Fruit fly (Drosophila melanogaster) whole organism, embryonic: ENCODE measurements around the gene scny.
A peak's percentile ranks its signal among the peaks of the same experiment; 100 is the strongest.

Experiments used
- Ada2b ChIP-seq: fragments of 200-800 bp; sonication (Bioruptor generic); IDR thresholded peaks from 2 replicates; pipeline ENCODE4 v1.3.6; 2022; ENCODE audit warnings: missing biosample characterization, missing genetic modification characterization
- Atf6 ChIP-seq: fragments of 200-800 bp; sonication (Bioruptor generic); IDR thresholded peaks from 2 replicates; pipeline ENCODE4 v1.3.6; 2022; ENCODE audit warnings: missing biosample characterization, missing genetic modification characterization
- BEAF-32 ChIP-seq: fragments of 200-800 bp; sonication (Bioruptor generic); optimal IDR thresholded peaks from 3 replicates; lab custom pipeline; 2017; ENCODE audit warnings: missing biosample characterization, missing genetic modification characterization, mild to moderate bottlenecking, moderate library complexity, missing genetic modification reagents
- Bgb ChIP-seq: fragments of 200-800 bp; sonication (Bioruptor generic); IDR thresholded peaks from 2 replicates; pipeline ENCODE4 v1.3.6; 2022; ENCODE audit warnings: missing biosample characterization, missing genetic modification characterization; ENCODE audit not compliant: partially characterized antibody
- CG10366 ChIP-seq: fragments of 200-800 bp; sonication (Bioruptor generic); IDR thresholded peaks from 2 replicates; pipeline ENCODE4 v1.3.6; 2022; ENCODE audit warnings: missing biosample characterization, missing genetic modification characterization
- CG12391 ChIP-seq: fragments of 200-800 bp; sonication (Bioruptor generic); optimal IDR thresholded peaks from 3 replicates; lab custom pipeline; 2018; ENCODE audit warnings: missing biosample characterization, mild to moderate bottlenecking, missing genetic modification characterization, moderate library complexity
- CG12659 ChIP-seq: fragments of 200-800 bp; sonication (Bioruptor generic); optimal IDR thresholded peaks from 3 replicates; lab custom pipeline; 2017; ENCODE audit warnings: mild to moderate bottlenecking, missing biosample characterization, missing genetic modification reagents, missing genetic modification characterization
- CG12744 ChIP-seq: fragments of 200-800 bp; sonication (Bioruptor generic); optimal IDR thresholded peaks from 2 replicates; lab custom pipeline; 2016; ENCODE audit warnings: missing biosample characterization, missing genetic modification characterization
- CG13287 ChIP-seq: fragments of 200-800 bp; sonication (Bioruptor generic); IDR thresholded peaks from 2 replicates; pipeline ENCODE4 v1.3.6; 2022; ENCODE audit warnings: missing biosample characterization, missing genetic modification characterization; ENCODE audit not compliant: partially characterized antibody
- CG13296 ChIP-seq: fragments of 200-800 bp; sonication (Bioruptor generic); optimal IDR thresholded peaks from 3 replicates; lab custom pipeline; 2018; ENCODE audit warnings: missing biosample characterization, mild to moderate bottlenecking, missing genetic modification characterization
- CG13775 ChIP-seq: fragments of 200-800 bp; sonication (Bioruptor generic); optimal IDR thresholded peaks from 3 replicates; lab custom pipeline; 2017; ENCODE audit warnings: missing biosample characterization, mild to moderate bottlenecking, missing genetic modification characterization
- CG14710 ChIP-seq: fragments of 200-800 bp; sonication (Bioruptor generic); optimal IDR thresholded peaks from 3 replicates; lab custom pipeline; 2019; ENCODE audit warnings: missing biosample characterization, mild to moderate bottlenecking, missing genetic modification characterization, moderate library complexity
- CG1603 ChIP-seq: fragments of 200-800 bp; sonication (Bioruptor generic); optimal IDR thresholded peaks from 2 replicates; lab custom pipeline; 2019; ENCODE audit warnings: missing biosample characterization, mild to moderate bottlenecking, missing genetic modification characterization, moderate library complexity
- CG16779 ChIP-seq: fragments of 200-800 bp; sonication (Bioruptor generic); IDR thresholded peaks from 2 replicates; pipeline ENCODE4 v1.3.6; 2022; ENCODE audit warnings: missing biosample characterization, missing genetic modification characterization
- CG16863 ChIP-seq: fragments of 200-800 bp; sonication (Bioruptor generic); optimal IDR thresholded peaks from 3 replicates; lab custom pipeline; 2016; ENCODE audit warnings: missing biosample characterization, missing genetic modification characterization
- CG17385 ChIP-seq: fragments of 200-800 bp; sonication (Bioruptor generic); optimal IDR thresholded peaks from 3 replicates; lab custom pipeline; 2018; ENCODE audit warnings: missing biosample characterization, mild to moderate bottlenecking, missing genetic modification characterization
- CG17612 ChIP-seq: fragments of 200-800 bp; sonication (Bioruptor generic); IDR thresholded peaks from 2 replicates; pipeline ENCODE4 v1.3.6; 2022; ENCODE audit warnings: missing biosample characterization, missing genetic modification characterization
- CG31441 ChIP-seq: fragments of 200-800 bp; sonication (Bioruptor generic); IDR thresholded peaks from 2 replicates; pipeline ENCODE4 v1.3.6; 2022; ENCODE audit warnings: missing biosample characterization, missing genetic modification characterization
- CG33213 ChIP-seq: fragments of 200-800 bp; sonication (Bioruptor generic); optimal IDR thresholded peaks from 3 replicates; lab custom pipeline; 2016; ENCODE audit warnings: missing biosample characterization, missing genetic modification characterization
- CG4730 ChIP-seq: fragments of 200-800 bp; sonication (Bioruptor generic); IDR thresholded peaks from 2 replicates; pipeline ENCODE4 v1.3.6; 2022; ENCODE audit warnings: missing biosample characterization, missing genetic modification characterization
- CG6254 ChIP-seq: fragments of 200-800 bp; sonication (Bioruptor generic); optimal IDR thresholded peaks from 3 replicates; lab custom pipeline; 2017; ENCODE audit warnings: mild to moderate bottlenecking, missing biosample characterization, missing genetic modification reagents, missing genetic modification characterization
- CG6683 ChIP-seq: fragments of 200-800 bp; sonication (Bioruptor generic); optimal IDR thresholded peaks from 2 replicates; lab custom pipeline; 2017; ENCODE audit warnings: missing biosample characterization, mild to moderate bottlenecking, missing genetic modification characterization, missing genetic modification reagents
- CG7556 ChIP-seq: fragments of 200-800 bp; sonication (Bioruptor generic); optimal IDR thresholded peaks from 2 replicates; lab custom pipeline; 2017; ENCODE audit warnings: missing biosample characterization, mild to moderate bottlenecking, missing genetic modification characterization
- D ChIP-seq, 2 experiments: fragments of 200-800 bp in 1 of 2; fragments of >200 bp in 1 of 2; sonication (Bioruptor generic) in 1 of 2; optimal IDR thresholded peaks; 2 replicates in 1 of 2; 3 replicates in 1 of 2; lab custom pipeline; 2017; ENCODE audit warnings: mild to moderate bottlenecking in 1 of 2, missing biosample characterization in 1 of 2, missing genetic modification characterization in 1 of 2, missing genetic modification reagents in 1 of 2
- D19B ChIP-seq: fragments of 200-800 bp; sonication (Bioruptor generic); optimal IDR thresholded peaks from 2 replicates; lab custom pipeline; 2017; ENCODE audit warnings: missing biosample characterization, mild to moderate bottlenecking, missing genetic modification characterization
- Dbx ChIP-seq: fragments of 200-800 bp; sonication (Bioruptor generic); IDR thresholded peaks from 3 replicates; pipeline ENCODE4 v1.3.6; 2022; ENCODE audit warnings: missing biosample characterization, missing genetic modification characterization
- Deaf1 ChIP-seq: fragments of 200-800 bp; optimal IDR thresholded peaks from 3 replicates; lab custom pipeline; 2019; ENCODE audit warnings: missing biosample characterization, mild to moderate bottlenecking, missing genetic modification characterization, moderate library complexity
- Fer3 ChIP-seq: fragments of 200-800 bp; sonication (Bioruptor generic); optimal IDR thresholded peaks from 2 replicates; lab custom pipeline; 2018; ENCODE audit warnings: missing biosample characterization, mild to moderate bottlenecking, missing genetic modification characterization, moderate library complexity
- HmgZ ChIP-seq: fragments of 200-800 bp; sonication (Bioruptor generic); optimal IDR thresholded peaks from 2 replicates; lab custom pipeline; 2018; ENCODE audit warnings: missing biosample characterization, mild to moderate bottlenecking, missing genetic modification characterization
- Jarid2 ChIP-seq: fragments of 200-800 bp; sonication (Bioruptor generic); optimal IDR thresholded peaks from 3 replicates; lab custom pipeline; 2017; ENCODE audit warnings: mild to moderate bottlenecking, missing biosample characterization, missing genetic modification reagents, missing genetic modification characterization
- Lpt ChIP-seq: fragments of >200 bp; optimal IDR thresholded peaks from 2 replicates; lab custom pipeline; 2018; ENCODE audit warnings: missing biosample characterization, missing genetic modification characterization
- Mrtf ChIP-seq: fragments of 200-800 bp; sonication (Bioruptor generic); IDR thresholded peaks from 3 replicates; pipeline ENCODE4 v1.3.6; 2022; ENCODE audit warnings: missing biosample characterization, missing genetic modification characterization
- Myb ChIP-seq: fragments of 200-800 bp; sonication (Bioruptor generic); optimal IDR thresholded peaks from 2 replicates; lab custom pipeline; 2016; ENCODE audit warnings: missing biosample characterization, missing genetic modification characterization
- NFAT ChIP-seq: fragments of 200-800 bp; sonication (Bioruptor generic); IDR thresholded peaks from 2 replicates; pipeline ENCODE4 v1.3.6; 2022; ENCODE audit warnings: missing biosample characterization, missing genetic modification characterization
- Ravus ChIP-seq: fragments of 200-800 bp; sonication (Bioruptor generic); IDR thresholded peaks from 2 replicates; pipeline ENCODE4 v1.3.6; 2022; ENCODE audit warnings: missing biosample characterization, missing genetic modification characterization
- amos ChIP-seq: fragments of 200-800 bp; sonication (Bioruptor generic); IDR thresholded peaks from 2 replicates; pipeline ENCODE4 v1.3.6; 2022; ENCODE audit warnings: missing biosample characterization, missing genetic modification characterization; ENCODE audit not compliant: partially characterized antibody
- dan ChIP-seq: fragments of 200-800 bp; sonication (Bioruptor generic); IDR thresholded peaks from 2 replicates; pipeline ENCODE4 v1.3.6; 2022; ENCODE audit warnings: missing biosample characterization, missing genetic modification characterization
- ems ChIP-seq: fragments of 200-800 bp; sonication (Bioruptor generic); optimal IDR thresholded peaks from 3 replicates; lab custom pipeline; 2016; ENCODE audit warnings: missing biosample characterization, missing genetic modification characterization
- fd96Cb ChIP-seq: fragments of 200-800 bp; sonication (Bioruptor generic); optimal IDR thresholded peaks from 2 replicates; lab custom pipeline; 2018; ENCODE audit warnings: missing biosample characterization, mild to moderate bottlenecking, missing genetic modification characterization, moderate library complexity
- mirr ChIP-seq: fragments of 200-800 bp; sonication (Bioruptor generic); optimal IDR thresholded peaks from 3 replicates; lab custom pipeline; 2018; ENCODE audit warnings: missing biosample characterization, mild to moderate bottlenecking, missing genetic modification characterization
- nmo ChIP-seq: fragments of 200-800 bp; sonication (Bioruptor generic); optimal IDR thresholded peaks from 2 replicates; lab custom pipeline; 2018; ENCODE audit warnings: missing biosample characterization, mild to moderate bottlenecking, missing genetic modification characterization, moderate library complexity
- phol ChIP-seq: fragments of 200-800 bp; sonication (Bioruptor generic); optimal IDR thresholded peaks from 3 replicates; lab custom pipeline; 2018; ENCODE audit warnings: missing biosample characterization, mild to moderate bottlenecking, missing genetic modification characterization, moderate library complexity
- pita ChIP-seq: fragments of 200-800 bp; sonication (Bioruptor generic); optimal IDR thresholded peaks from 2 replicates; lab custom pipeline; 2017; ENCODE audit warnings: missing biosample characterization, mild to moderate bottlenecking, missing genetic modification characterization
- salm ChIP-seq: fragments of 200-800 bp; sonication (Bioruptor generic); optimal IDR thresholded peaks from 2 replicates; lab custom pipeline; 2018; ENCODE audit warnings: missing biosample characterization, mild to moderate bottlenecking, missing genetic modification characterization
- shn ChIP-seq: fragments of 200-800 bp; sonication (Bioruptor generic); optimal IDR thresholded peaks from 3 replicates; lab custom pipeline; 2016; ENCODE audit warnings: missing biosample characterization, missing genetic modification characterization
- sug ChIP-seq: fragments of 200-800 bp; optimal IDR thresholded peaks from 2 replicates; lab custom pipeline; 2019; ENCODE audit warnings: missing biosample characterization, mild to moderate bottlenecking, missing genetic modification characterization, moderate library complexity
- twi ChIP-seq: fragments of 200-800 bp; optimal IDR thresholded peaks from 2 replicates; lab custom pipeline; 2019; ENCODE audit warnings: missing biosample characterization, mild to moderate bottlenecking, missing genetic modification characterization, moderate library complexity
- zen2 ChIP-seq: fragments of 200-800 bp; sonication (Bioruptor generic); IDR thresholded peaks from 3 replicates; pipeline ENCODE4 v1.3.6; 2022; ENCODE audit warnings: missing biosample characterization, missing genetic modification characterization; ENCODE audit not compliant: partially characterized antibody

scny gene

dm6 chr3L:5749616-5750336 lies 19.0 kb upstream of the scny start (continued):
- no peak for TF ChIP-seq Mrtf (GFP tag; lab: Robert Waterston, UW)
- peak; percentile 46 for TF ChIP-seq CG12659 (GFP tag; lab: Kevin White, UChicago)
- 0 out of 2 replicates have a peak, but pooled peaks have one; percentile 26 for TF ChIP-seq CG31441 (GFP tag; lab: Robert Waterston, UW)
- TF ChIP-seq CG33213 (GFP tag; lab: Kevin White, UChicago): peak; percentile 48
- no peak for TF ChIP-seq Ada2b (GFP tag; lab: Robert Waterston, UW)
- TF ChIP-seq CG6683 (GFP tag; lab: Kevin White, UChicago): no peak
- no peak for TF ChIP-seq CG7556
- TF ChIP-seq CG13287 (GFP tag; lab: Robert Waterston, UW): peak; percentile 46; the same call in 1 of the 2 replicates
- TF ChIP-seq CG16779 (GFP tag; lab: Robert Waterston, UW): no peak
- no peak for TF ChIP-seq salm (tag; lab: Kevin White, UChicago)
- no peak for TF ChIP-seq Atf6 (GFP tag; lab: Robert Waterston, UW)
- TF ChIP-seq Jarid2 (GFP tag; lab: Kevin White, UChicago): no peak
- TF ChIP-seq Ravus (GFP tag; lab: Robert Waterston, UW): no peak
- TF ChIP-seq Myb (GFP tag; lab: Kevin White, UChicago): peak; percentile 96
- no peak for TF ChIP-seq Deaf1 (tag; lab: Kevin White, UChicago)
- peak; percentile 80 for TF ChIP-seq NFAT (GFP tag; lab: Robert Waterston, UW)
- TF ChIP-seq ems (GFP tag; lab: Kevin White, UChicago): no peak
- peak; percentile 1 for TF ChIP-seq Fer3 (tag; lab: Kevin White, UChicago)
- no peak for TF ChIP-seq dan (GFP tag; lab: Robert Waterston, UW)
- peak; percentile 59 for TF ChIP-seq CG1603 (tag; lab: Kevin White, UChicago)
- TF ChIP-seq Bgb (GFP tag; lab: Robert Waterston, UW): peak; percentile 20; the same call in 1 of the 2 replicates
- no peak for TF ChIP-seq D19B (GFP tag; lab: Kevin White, UChicago)
- TF ChIP-seq CG16863: no peak
- TF ChIP-seq sug (tag; lab: Kevin White, UChicago): peak; percentile 40
- TF ChIP-seq CG17612 (GFP tag; lab: Robert Waterston, UW): no peak
- TF ChIP-seq CG17385: no peak
- no peak for TF ChIP-seq twi (tag; lab: Kevin White, UChicago)
- no peak for TF ChIP-seq fd96Cb (tag; lab: Kevin White, UChicago)
- TF ChIP-seq zen2 (GFP tag; lab: Robert Waterston, UW): no peak; the same call in 2 of the 3 replicates
- TF ChIP-seq CG10366: no peak
- peak; percentile 38 for TF ChIP-seq BEAF-32 (GFP tag; lab: Kevin White, UChicago)
- TF ChIP-seq CG13296 (GFP tag; lab: Kevin White, UChicago): no peak
- peak; percentile 21 for TF ChIP-seq phol (tag; lab: Kevin White, UChicago)
- peak; percentile 30 for TF ChIP-seq CG12391 (tag; lab: Kevin White, UChicago)
- peak; percentile 76 for TF ChIP-seq HmgZ (tag; lab: Kevin White, UChicago)
- TF ChIP-seq CG13775 (GFP tag; lab: Kevin White, UChicago): no peak
- no peak for TF ChIP-seq mirr
- peak; percentile 53 for TF ChIP-seq CG14710 (tag; lab: Kevin White, UChicago)
- TF ChIP-seq amos (GFP tag; lab: Robert Waterston, UW): peak; percentile 59
- TF ChIP-seq CG6254 (GFP tag; lab: Kevin White, UChicago): no peak
- TF ChIP-seq Dbx: 0 out of 3 replicates have a peak, but pooled peaks have one; percentile 25
- no peak for TF ChIP-seq CG4730 (GFP tag; lab: Robert Waterston, UW)
- peak; percentile 23 for TF ChIP-seq nmo (GFP tag; lab: Kevin White, UChicago)
- TF ChIP-seq shn (GFP tag; lab: Kevin White, UChicago): no peak
- TF ChIP-seq Lpt (GFP tag; lab: Kevin White, UChicago): no peak
- peak; percentile 8 for TF ChIP-seq pita (GFP tag; lab: Kevin White, UChicago)
- no peak for TF ChIP-seq CG12744 (GFP tag; lab: Kevin White, UChicago)
- TF ChIP-seq D (optimal IDR thresholded peaks at IDR 0.05; lab: Kevin White, UChicago): no peak
- no peak for TF ChIP-seq D (GFP tag; optimal IDR thresholded peaks at IDR 0.05; lab: Kevin White, UChicago)
